Fruit fly (Drosophila melanogaster): Measurements from ENCODE around the gene CG3662.
A peak's percentile ranks its signal among the peaks of the same experiment; 100 is the strongest.

Gene CG3662

dm6 chr2L:837989-838388, 16.9 kb downstream of the CG3662 start (continued):
- TF ChIP-seq Gug (GFP tag; IDR thresholded peaks at IDR 0.05): peak; percentile 72

dm6 chr2L:838786-839185, 17.7 kb downstream of the CG3662 start:
- TF ChIP-seq cyc (GFP tag; optimal IDR thresholded peaks at IDR 0.05) (no peak), Eip78C (GFP tag) (peak; percentile 29), CG11294 (GFP tag; IDR thresholded peaks at IDR 0.05) (no peak), fd85E (GFP tag; optimal IDR thresholded peaks at IDR 0.05) (no peak)

dm6 chr2L:840022-840421, 18.9 kb downstream of the CG3662 start:
- TF ChIP-seq CG9139 (GFP tag; optimal IDR thresholded peaks at IDR 0.05): peak; percentile 25
- TF ChIP-seq CG8119 (GFP tag; IDR thresholded peaks at IDR 0.05): no peak
- TF ChIP-seq Blimp-1 (GFP tag; optimal IDR thresholded peaks at IDR 0.05): no peak
- TF ChIP-seq CG1621 (tag; optimal IDR thresholded peaks at IDR 0.05): no peak
- TF ChIP-seq CG31627 (GFP tag; optimal IDR thresholded peaks at IDR 0.05): no peak
- TF ChIP-seq svp (GFP tag): peak; percentile 82
- no peak for TF ChIP-seq CG15336 (GFP tag; IDR thresholded peaks at IDR 0.05)
- TF ChIP-seq ss (GFP tag; optimal IDR thresholded peaks at IDR 0.05): peak in 1 of 2 experiments; percentile 14

dm6 chr2L:840716-841115, 19.6 kb downstream of the CG3662 start:
- TF ChIP-seq CG11294 (GFP tag; IDR thresholded peaks at IDR 0.05) (no peak), CG4318 (GFP tag; optimal IDR thresholded peaks at IDR 0.05) (no peak), acj6 (GFP tag; optimal IDR thresholded peaks at IDR 0.05) (no peak), CG31627 (GFP tag; optimal IDR thresholded peaks at IDR 0.05) (no peak), fd85E (GFP tag; optimal IDR thresholded peaks at IDR 0.05) (no peak), dsx (GFP tag; optimal IDR thresholded peaks at IDR 0.05; ENCODE audit: poor library complexity, severe bottlenecking) (no peak), Smox (GFP tag; optimal IDR thresholded peaks at IDR 0.05) (no peak), CG8632 (GFP tag; optimal IDR thresholded peaks at IDR 0.05) (no peak), ss (GFP tag; optimal IDR thresholded peaks at IDR 0.05) (peak in 1 of 2 experiments; percentile 9), CG16779 (tag; optimal IDR thresholded peaks at IDR 0.05) (no peak), CG8119 (GFP tag; IDR thresholded peaks at IDR 0.05) (peak; percentile 58; the same call in 1 of the 3 replicates), CG6276 (GFP tag; optimal IDR thresholded peaks at IDR 0.05) (peak; percentile 29), Blimp-1 (GFP tag; optimal IDR thresholded peaks at IDR 0.05) (peak; percentile 12), salr (GFP tag; optimal IDR thresholded peaks at IDR 0.05) (no peak), Eip75B (GFP tag; optimal IDR thresholded peaks at IDR 0.05) (no peak), eg (GFP tag; IDR thresholded peaks at IDR 0.05) (peak; percentile 26; the same call in 1 of the 3 replicates), svp (GFP tag) (no peak), Ets21C (GFP tag; optimal IDR thresholded peaks at IDR 0.05) (no peak), CG32006 (GFP tag; optimal IDR thresholded peaks at IDR 0.05) (no peak), net (GFP tag; optimal IDR thresholded peaks at IDR 0.05) (no peak), CG11762 (GFP tag; optimal IDR thresholded peaks at IDR 0.05; ENCODE audit: insufficient read depth) (no peak), Hr38 (GFP tag; optimal IDR thresholded peaks at IDR 0.05) (no peak), Sox102F (GFP tag; optimal IDR thresholded peaks at IDR 0.05) (no peak), CG6808 (GFP tag; optimal IDR thresholded peaks at IDR 0.05) (no peak), Eip78C (GFP tag) (peak; percentile 49), Sox15 (GFP tag; optimal IDR thresholded peaks at IDR 0.05) (no peak), CG8319 (GFP tag; optimal IDR thresholded peaks at IDR 0.05) (no peak), CG7368 (GFP tag; optimal IDR thresholded peaks at IDR 0.05) (no peak), CG10631 (GFP tag; optimal IDR thresholded peaks at IDR 0.05) (no peak), CG6163 (GFP tag; IDR thresholded peaks at IDR 0.05) (peak; percentile 19; the same call in 1 of the 3 replicates), Eip93F (GFP tag; optimal IDR thresholded peaks at IDR 0.05) (no peak), CG1621 (tag; optimal IDR thresholded peaks at IDR 0.05) (no peak)

All from whole organism, prepupa.